Worm (Caenorhabditis elegans) whole organism, young adult: Measurements from ENCODE around the gene rad-23.

Experiments
- B0019.2 ChIP-seq: fragments of 200-800 bp; sonication (Bioruptor generic); conservative IDR thresholded peaks from 2 replicates; pipeline ENCODE4 v1.3.6; 2022; ENCODE audit warnings: missing genetic modification reagents, missing genetic modification characterization, missing compliant biosample characterization
- B0261.1 ChIP-seq: sonication (generic microtip); optimal IDR thresholded peaks from 2 replicates; lab custom pipeline; 2016; ENCODE audit warnings: mild to moderate bottlenecking, missing genetic modification characterization, moderate library complexity, missing compliant biosample characterization
- B0336.3 ChIP-seq: fragments of 200-800 bp; sonication (Bioruptor generic); IDR thresholded peaks from 2 replicates; pipeline ENCODE4 v1.3.6; 2022; ENCODE audit warnings: missing genetic modification characterization, missing compliant biosample characterization
- F10E7.11 ChIP-seq: sonication (generic microtip); optimal IDR thresholded peaks from 2 replicates; lab custom pipeline; 2017; ENCODE audit warnings: mild to moderate bottlenecking, missing genetic modification characterization, moderate library complexity, missing compliant biosample characterization
- F22D6.2 ChIP-seq: sonication (generic microtip); optimal IDR thresholded peaks from 2 replicates; lab custom pipeline; 2016; ENCODE audit warnings: mild to moderate bottlenecking, missing genetic modification characterization, missing compliant biosample characterization
- F33H1.4 ChIP-seq: fragments of 200-800 bp; sonication (Bioruptor generic); IDR thresholded peaks from 2 replicates; pipeline ENCODE4 v1.3.6; 2022; ENCODE audit warnings: missing genetic modification reagents, missing genetic modification characterization, missing compliant biosample characterization
- T07F8.4 ChIP-seq: sonication (generic microtip); optimal IDR thresholded peaks from 2 replicates; lab custom pipeline; 2016; ENCODE audit warnings: mild to moderate bottlenecking, missing genetic modification characterization, moderate library complexity, missing compliant biosample characterization
- T26A5.8 ChIP-seq: sonication (generic microtip); optimal IDR thresholded peaks from 2 replicates; lab custom pipeline; 2016; ENCODE audit warnings: missing genetic modification characterization, missing compliant biosample characterization
- Y53F4B.3 ChIP-seq: fragments of 200-800 bp; sonication (Bioruptor generic); IDR thresholded peaks from 2 replicates; pipeline ENCODE4 v1.3.6; 2022; ENCODE audit warnings: missing genetic modification reagents, missing genetic modification characterization, missing compliant biosample characterization
- Y79H2A.3 ChIP-seq: fragments of 200-800 bp; sonication (Bioruptor generic); conservative IDR thresholded peaks from 2 replicates; pipeline ENCODE4 v1.3.6; 2022; ENCODE audit warnings: missing genetic modification reagents, missing genetic modification characterization, missing compliant biosample characterization
- ZK185.1 ChIP-seq: sonication (generic microtip); optimal IDR thresholded peaks from 2 replicates; lab custom pipeline; 2016; ENCODE audit warnings: mild to moderate bottlenecking, missing genetic modification characterization, missing compliant biosample characterization; ENCODE audit not compliant: poor library complexity, severe bottlenecking
- ama-1 ChIP-seq, 3 experiments: fragments of 150-350 bp in 1 of 3; sonication (generic microtip) in 2 of 3; optimal IDR thresholded peaks; 2 replicates each; lab custom pipeline; 2014 to 2018; ENCODE audit warnings: missing biosample characterization in 2 of 3, missing genetic modification characterization in 2 of 3, missing genetic modification reagents in 2 of 3
- athp-1 ChIP-seq: sonication (generic microtip); optimal IDR thresholded peaks from 2 replicates; lab custom pipeline; 2017; ENCODE audit warnings: mild to moderate bottlenecking, missing genetic modification characterization, missing compliant biosample characterization
- attf-3 ChIP-seq: fragments of 200-800 bp; sonication (Bioruptor generic); conservative IDR thresholded peaks from 2 replicates; pipeline ENCODE4 v1.3.6; 2022; ENCODE audit warnings: missing genetic modification reagents, missing genetic modification characterization, missing compliant biosample characterization
- attf-5 ChIP-seq: fragments of 200-800 bp; sonication (Bioruptor generic); optimal IDR thresholded peaks from 2 replicates; lab custom pipeline; 2018; ENCODE audit warnings: mild to moderate bottlenecking, missing genetic modification characterization, missing compliant biosample characterization
- cebp-1 ChIP-seq, 2 experiments: fragments of 200-800 bp in 1 of 2; sonication (Bioruptor generic) in 1 of 2; sonication (generic microtip) in 1 of 2; IDR thresholded peaks in 1 of 2; optimal IDR thresholded peaks in 1 of 2; 2 replicates each; pipeline versions ENCODE4 v1.3.6 to Lab custom; 2017 to 2022; ENCODE audit warnings: missing compliant biosample characterization in 2 of 2, missing genetic modification characterization in 2 of 2, mild to moderate bottlenecking in 1 of 2, missing genetic modification reagents in 1 of 2, moderate library complexity in 1 of 2
- ceh-91 ChIP-seq: fragments of 200-800 bp; sonication (Bioruptor generic); IDR thresholded peaks from 2 replicates; pipeline ENCODE4 v1.3.6; 2022; ENCODE audit warnings: missing genetic modification reagents, missing genetic modification characterization, missing compliant biosample characterization
- dox-1 ChIP-seq: fragments of 200-800 bp; sonication (Bioruptor generic); IDR thresholded peaks from 2 replicates; pipeline ENCODE4 v1.3.6; 2022; ENCODE audit warnings: missing genetic modification reagents, missing genetic modification characterization, missing compliant biosample characterization
- dpl-1 ChIP-seq: fragments of 150-350 bp; optimal IDR thresholded peaks from 2 replicates; lab custom pipeline; 2014; ENCODE audit warnings: missing biosample characterization, missing genetic modification reagents, missing genetic modification characterization
- efl-1 ChIP-seq: fragments of 150-350 bp; optimal IDR thresholded peaks from 2 replicates; lab custom pipeline; 2014; ENCODE audit warnings: missing biosample characterization, missing genetic modification reagents, missing genetic modification characterization
- egl-44 ChIP-seq: fragments of 200-800 bp; sonication (Bioruptor generic); IDR thresholded peaks from 2 replicates; pipeline ENCODE4 v1.3.6; 2022; ENCODE audit warnings: missing genetic modification reagents, missing genetic modification characterization, missing compliant biosample characterization
- hmg-1.2 ChIP-seq: fragments of 200-800 bp; sonication (Bioruptor generic); IDR thresholded peaks from 2 replicates; pipeline ENCODE4 v1.3.6; 2022; ENCODE audit warnings: missing genetic modification reagents, missing genetic modification characterization, missing compliant biosample characterization
- hsf-1 ChIP-seq: fragments of 200-800 bp; sonication (Bioruptor generic); IDR thresholded peaks from 2 replicates; pipeline ENCODE4 v1.3.6; 2022; ENCODE audit warnings: missing genetic modification reagents, missing genetic modification characterization, missing compliant biosample characterization
- let-526 ChIP-seq: fragments of 200-800 bp; sonication (Bioruptor generic); IDR thresholded peaks from 2 replicates; pipeline ENCODE4 v1.3.6; 2022; ENCODE audit warnings: missing genetic modification reagents, missing genetic modification characterization, missing compliant biosample characterization
- lin-35 ChIP-seq, 3 experiments: fragments of 150-350 bp in 2 of 3; sonication (generic microtip) in 1 of 3; optimal IDR thresholded peaks; 2 replicates each; lab custom pipeline; 2014 to 2018; ENCODE audit warnings: missing biosample characterization in 3 of 3, missing genetic modification characterization in 3 of 3, missing genetic modification reagents in 3 of 3
- lin-54 ChIP-seq: fragments of 200-800 bp; sonication (Bioruptor generic); optimal IDR thresholded peaks from 2 replicates; lab custom pipeline; 2018; ENCODE audit warnings: mild to moderate bottlenecking, missing genetic modification characterization, missing compliant biosample characterization
- lir-1 ChIP-seq: fragments of 200-800 bp; sonication (Bioruptor generic); conservative IDR thresholded peaks from 2 replicates; pipeline ENCODE4 v1.3.6; 2022; ENCODE audit warnings: missing genetic modification reagents, missing genetic modification characterization, missing compliant biosample characterization
- lsl-1 ChIP-seq: fragments of 200-800 bp; sonication (Bioruptor generic); optimal IDR thresholded peaks from 2 replicates; lab custom pipeline; 2018; ENCODE audit warnings: mild to moderate bottlenecking, missing genetic modification characterization, moderate library complexity, missing compliant biosample characterization
- lsy-27 ChIP-seq: sonication (generic microtip); optimal IDR thresholded peaks from 2 replicates; lab custom pipeline; 2017; ENCODE audit warnings: missing genetic modification characterization, mild to moderate bottlenecking, missing compliant biosample characterization, antibody characterized with exemption, missing genotype, borderline replicate concordance; ENCODE audit not compliant: insufficient read depth
- madf-10 ChIP-seq: sonication (generic microtip); optimal IDR thresholded peaks from 2 replicates; lab custom pipeline; 2016; ENCODE audit warnings: mild to moderate bottlenecking, missing genetic modification characterization, missing compliant biosample characterization
- madf-3 ChIP-seq: fragments of 200-800 bp; sonication (Bioruptor generic); IDR thresholded peaks from 2 replicates; pipeline ENCODE4 v1.3.6; 2022; ENCODE audit warnings: missing genetic modification reagents, missing genetic modification characterization, missing compliant biosample characterization
- madf-6 ChIP-seq: fragments of 200-800 bp; sonication (Bioruptor generic); IDR thresholded peaks from 2 replicates; pipeline ENCODE4 v1.3.6; 2022; ENCODE audit warnings: missing genetic modification reagents, missing genetic modification characterization, missing compliant biosample characterization
- madf-8 ChIP-seq: fragments of 200-800 bp; sonication (Bioruptor generic); conservative IDR thresholded peaks from 2 replicates; pipeline ENCODE4 v1.3.6; 2022; ENCODE audit warnings: missing genetic modification reagents, missing genetic modification characterization, missing compliant biosample characterization
- mcd-1 ChIP-seq: fragments of 200-800 bp; sonication (Bioruptor generic); IDR thresholded peaks from 2 replicates; pipeline ENCODE4 v1.3.6; 2022; ENCODE audit warnings: missing genetic modification reagents, missing genetic modification characterization, missing compliant biosample characterization
- nfya-2 ChIP-seq: fragments of 200-800 bp; sonication (Bioruptor generic); IDR thresholded peaks from 2 replicates; pipeline ENCODE4 v1.3.6; 2022; ENCODE audit warnings: missing genetic modification reagents, missing genetic modification characterization, missing compliant biosample characterization
- nhr-179 ChIP-seq: sonication (generic microtip); optimal IDR thresholded peaks from 2 replicates; lab custom pipeline; 2016; ENCODE audit warnings: mild to moderate bottlenecking, missing genetic modification characterization, missing compliant biosample characterization
- pbrm-1 ChIP-seq: fragments of 200-800 bp; sonication (Bioruptor generic); IDR thresholded peaks from 2 replicates; pipeline ENCODE4 v1.3.6; 2022; ENCODE audit warnings: missing genetic modification reagents, missing genetic modification characterization, missing compliant biosample characterization
- rcor-1 ChIP-seq: fragments of 200-800 bp; sonication (Bioruptor generic); IDR thresholded peaks from 2 replicates; pipeline ENCODE4 v1.3.6; 2022; ENCODE audit warnings: missing genetic modification reagents, missing genetic modification characterization, missing compliant biosample characterization
- snpc-3.4 ChIP-seq: sonication (generic microtip); optimal IDR thresholded peaks from 2 replicates; lab custom pipeline; 2017; ENCODE audit warnings: missing genetic modification characterization, mild to moderate bottlenecking, missing compliant biosample characterization, antibody characterized with exemption, moderate library complexity, missing genotype, missing genetic modification reagents
- tbp1 ChIP-seq: fragments of 200-800 bp; sonication (Bioruptor generic); optimal IDR thresholded peaks from 2 replicates; lab custom pipeline; 2018; ENCODE audit warnings: mild to moderate bottlenecking, missing genetic modification characterization, missing compliant biosample characterization
- tlf-1 ChIP-seq: fragments of 200-800 bp; sonication (Bioruptor generic); optimal IDR thresholded peaks from 2 replicates; lab custom pipeline; 2018; ENCODE audit warnings: mild to moderate bottlenecking, missing genetic modification characterization, missing compliant biosample characterization
- xnd-1 ChIP-seq: sonication (generic microtip); optimal IDR thresholded peaks from 2 replicates; lab custom pipeline; 2016; ENCODE audit warnings: missing genotype, missing genetic modification reagents, missing genetic modification characterization, missing compliant biosample characterization
- ztf-18 ChIP-seq: sonication (generic microtip); optimal IDR thresholded peaks from 2 replicates; lab custom pipeline; 2016; ENCODE audit warnings: missing genotype, mild to moderate bottlenecking, missing genetic modification characterization, missing compliant biosample characterization
- ztf-22 ChIP-seq: fragments of 200-800 bp; sonication (Bioruptor generic); optimal IDR thresholded peaks from 2 replicates; lab custom pipeline; 2018; ENCODE audit warnings: mild to moderate bottlenecking, missing genetic modification characterization, moderate library complexity, missing compliant biosample characterization
- ztf-25 ChIP-seq: fragments of 200-800 bp; sonication (Bioruptor generic); IDR thresholded peaks from 2 replicates; pipeline ENCODE4 v1.3.6; 2022; ENCODE audit warnings: missing genetic modification reagents, missing genetic modification characterization, missing compliant biosample characterization

The rad-23 gene

ce11 chrII:11680220-11680619 lies 27.7 kb upstream of the rad-23 start:
- TF ChIP-seq egl-44 (GFP tag; lab: Robert Waterston, UW) (no peak), cebp-1 (GFP tag; IDR thresholded peaks at IDR 0.05; lab: Robert Waterston, UW) (no peak), cebp-1 (tag; optimal IDR thresholded peaks at IDR 0.05; lab: Kevin White, UChicago) (peak; percentile 69), B0019.2 (GFP tag; lab: Robert Waterston, UW) (peak; percentile 63; the same call in 1 of the 2 replicates), madf-6 (GFP tag; lab: Robert Waterston, UW) (peak; percentile 42; the same call in 1 of the 2 replicates), lsl-1 (GFP tag; lab: Kevin White, UChicago) (peak; percentile 91), F10E7.11 (tag; lab: Kevin White, UChicago) (no peak), let-526 (GFP tag; lab: Robert Waterston, UW) (no peak), F22D6.2 (tag; lab: Kevin White, UChicago) (no peak), xnd-1 (tag; lab: Kevin White, UChicago) (peak; percentile 12)

- TF ChIP-seq attf-5 = peak; percentile 84
- TF ChIP-seq tlf-1 (GFP tag; lab: Kevin White, UChicago) = peak; percentile 32
- peak; percentile 60 for TF ChIP-seq ZK185.1 (tag; lab: Kevin White, UChicago)
- TF ChIP-seq madf-3 (GFP tag; lab: Robert Waterston, UW) = no peak
- TF ChIP-seq lin-35 (GFP tag; optimal IDR thresholded peaks at IDR 0.05; lab: Kevin White, UChicago) = no peak
- peak; percentile 36; the same call in 1 of the 2 replicates for TF ChIP-seq hmg-1.2
- TF ChIP-seq efl-1 (GFP tag; lab: Kevin White, UChicago) = peak; percentile 43
- peak; percentile 71 for TF ChIP-seq madf-6 (GFP tag; lab: Robert Waterston, UW)
- TF ChIP-seq lsy-27 = no peak
- peak; percentile 32; the same call in 1 of the 2 replicates for TF ChIP-seq rcor-1 (GFP tag; lab: Robert Waterston, UW)
- 0 out of 2 replicates have a peak, but pooled peaks have one; percentile 18 for TF ChIP-seq B0336.3 (GFP tag; lab: Robert Waterston, UW)
- TF ChIP-seq lir-1 (GFP tag; lab: Robert Waterston, UW) = no peak
- TF ChIP-seq T26A5.8 (tag; lab: Kevin White, UChicago) = no peak
- TF ChIP-seq nhr-179 = no peak
- no peak for TF ChIP-seq athp-1 (tag; lab: Kevin White, UChicago)
- no peak for TF ChIP-seq Y79H2A.3
- 0 out of 2 replicates have a peak, but pooled peaks have one; percentile 51 for TF ChIP-seq pbrm-1 (GFP tag; lab: Robert Waterston, UW)
- TF ChIP-seq madf-10 = no peak
- no peak for TF ChIP-seq Y53F4B.3 (GFP tag; lab: Robert Waterston, UW)
- TF ChIP-seq ztf-25 (GFP tag; lab: Robert Waterston, UW) = no peak
- peak; percentile 82 for TF ChIP-seq dox-1 (GFP tag; lab: Robert Waterston, UW)
- TF ChIP-seq F33H1.4 (GFP tag; lab: Robert Waterston, UW) = peak; percentile 50
- no peak for TF ChIP-seq B0261.1 (tag; lab: Kevin White, UChicago)
- peak; percentile 35 for TF ChIP-seq tbp1
- no peak for TF ChIP-seq ama-1 (optimal IDR thresholded peaks at IDR 0.05; lab: Kevin White, UChicago)
- TF ChIP-seq ama-1 (GFP tag; optimal IDR thresholded peaks at IDR 0.05; lab: Kevin White, UChicago) = no peak
- peak; percentile 83 for TF ChIP-seq lin-54 (GFP tag; lab: Kevin White, UChicago)
- TF ChIP-seq ceh-91 (GFP tag; lab: Robert Waterston, UW) = no peak
- no peak for TF ChIP-seq nfya-2 (GFP tag; lab: Robert Waterston, UW)
- peak; percentile 56 for TF ChIP-seq dpl-1
- no peak for TF ChIP-seq madf-8 (GFP tag; lab: Robert Waterston, UW)
- TF ChIP-seq mcd-1 (GFP tag; lab: Robert Waterston, UW) = peak; percentile 70
- peak; percentile 95 for TF ChIP-seq ztf-18 (tag; lab: Kevin White, UChicago)
- TF ChIP-seq attf-3 (GFP tag; lab: Robert Waterston, UW) = peak; percentile 56; the same call in 1 of the 2 replicates
- no peak for TF ChIP-seq T07F8.4 (tag; lab: Kevin White, UChicago)
- TF ChIP-seq ztf-22 (GFP tag; lab: Kevin White, UChicago) = no peak
- TF ChIP-seq hsf-1 = no peak
- peak; percentile 5 for TF ChIP-seq snpc-3.4 (tag; lab: Kevin White, UChicago)
These were observed 23.4 kb upstream of the rad-23 start, which contains the start of the genes trr-1 and C47D12.2 for ce11 chrII:11675877-11676473. TSS of gene trr-1 (minus strand) at chrII:11675927. TSS of gene C47D12.2 (plus strand) at chrII:11676306.
